Fruit fly (Drosophila melanogaster) whole organism, prepupa: Measurements from ENCODE around the gene CheB38b.

Source experiments
- Blimp-1 ChIP-seq: fragments of 200-800 bp; sonication (Bioruptor generic); optimal IDR thresholded peaks from 3 replicates; lab custom pipeline; 2017; ENCODE audit warnings: missing biosample characterization, missing genetic modification characterization, mild to moderate bottlenecking, moderate library complexity, missing genetic modification reagents
- CG10631 ChIP-seq: fragments of 200-800 bp; sonication (Bioruptor generic); optimal IDR thresholded peaks from 2 replicates; lab custom pipeline; 2016; ENCODE audit warnings: missing biosample characterization, missing genetic modification characterization
- CG10669 ChIP-seq: fragments of 200-800 bp; sonication (Bioruptor generic); optimal IDR thresholded peaks from 3 replicates; lab custom pipeline; 2018; ENCODE audit warnings: missing biosample characterization, mild to moderate bottlenecking, missing genetic modification characterization, moderate library complexity
- CG11294 ChIP-seq: fragments of 200-800 bp; sonication (Bioruptor generic); IDR thresholded peaks from 2 replicates; pipeline ENCODE4 v1.3.6; 2022; ENCODE audit warnings: missing biosample characterization, missing genetic modification characterization
- CG15336 ChIP-seq: fragments of 200-800 bp; sonication (Bioruptor generic); IDR thresholded peaks from 2 replicates; pipeline ENCODE4 v1.3.6; 2022; ENCODE audit warnings: missing biosample characterization, missing genetic modification characterization
- CG1621 ChIP-seq: fragments of 200-800 bp; sonication (Bioruptor generic); optimal IDR thresholded peaks from 3 replicates; lab custom pipeline; 2018; ENCODE audit warnings: missing biosample characterization, mild to moderate bottlenecking, missing genetic modification characterization
- CG16779 ChIP-seq: fragments of 200-800 bp; sonication (Bioruptor generic); optimal IDR thresholded peaks from 3 replicates; lab custom pipeline; 2017; ENCODE audit warnings: missing biosample characterization, mild to moderate bottlenecking, missing genetic modification characterization
- CG3032 ChIP-seq: fragments of 200-800 bp; optimal IDR thresholded peaks from 2 replicates; lab custom pipeline; 2019; ENCODE audit warnings: missing biosample characterization, mild to moderate bottlenecking, missing genetic modification characterization, moderate library complexity
- CG31627 ChIP-seq: fragments of 200-800 bp; sonication (Bioruptor generic); optimal IDR thresholded peaks from 3 replicates; lab custom pipeline; 2016; ENCODE audit warnings: missing biosample characterization, missing genetic modification characterization
- CG32006 ChIP-seq: fragments of 200-800 bp; sonication (Bioruptor generic); optimal IDR thresholded peaks from 3 replicates; lab custom pipeline; 2017; ENCODE audit warnings: missing biosample characterization, mild to moderate bottlenecking, missing genetic modification characterization
- CG34406 ChIP-seq: fragments of 200-800 bp; sonication (Bioruptor generic); optimal IDR thresholded peaks from 3 replicates; lab custom pipeline; 2016; ENCODE audit warnings: missing biosample characterization, missing genetic modification characterization
- CG6163 ChIP-seq: fragments of 200-800 bp; sonication (Bioruptor generic); IDR thresholded peaks from 3 replicates; pipeline ENCODE4 v1.3.6; 2022; ENCODE audit warnings: missing biosample characterization, missing genetic modification characterization
- CG6792 ChIP-seq: fragments of 200-800 bp; sonication (Bioruptor generic); optimal IDR thresholded peaks from 3 replicates; lab custom pipeline; 2016; ENCODE audit warnings: missing biosample characterization, missing genetic modification characterization
- CG6808 ChIP-seq: fragments of 200-800 bp; sonication (Bioruptor generic); optimal IDR thresholded peaks from 3 replicates; lab custom pipeline; 2017; ENCODE audit warnings: missing biosample characterization, missing genetic modification characterization, mild to moderate bottlenecking, moderate library complexity, missing genetic modification reagents
- CG6854 ChIP-seq: fragments of 200-800 bp; sonication (Bioruptor generic); optimal IDR thresholded peaks from 2 replicates; lab custom pipeline; 2017; ENCODE audit warnings: missing biosample characterization, mild to moderate bottlenecking, missing genetic modification characterization
- CG8119 ChIP-seq: fragments of 200-800 bp; sonication (Bioruptor generic); IDR thresholded peaks from 3 replicates; pipeline ENCODE4 v1.3.6; 2022; ENCODE audit warnings: missing biosample characterization, missing genetic modification characterization
- CG8319 ChIP-seq: fragments of 200-800 bp; sonication (Bioruptor generic); optimal IDR thresholded peaks from 3 replicates; lab custom pipeline; 2016; ENCODE audit warnings: missing biosample characterization, missing genetic modification characterization
- CG8632 ChIP-seq: fragments of 200-800 bp; sonication (Bioruptor generic); optimal IDR thresholded peaks from 3 replicates; lab custom pipeline; 2016; ENCODE audit warnings: missing biosample characterization, missing genetic modification characterization
- CG9139 ChIP-seq: fragments of 200-800 bp; sonication (Bioruptor generic); optimal IDR thresholded peaks from 3 replicates; lab custom pipeline; 2017; ENCODE audit warnings: missing biosample characterization, mild to moderate bottlenecking, missing genetic modification characterization
- Eip78C ChIP-seq: fragments of 200-800 bp; sonication (Bioruptor generic); peaks from one replicate; lab custom pipeline; 2016; ENCODE audit warnings: missing biosample characterization, missing genetic modification characterization
- Ets21C ChIP-seq: fragments of 200-800 bp; sonication (Bioruptor generic); optimal IDR thresholded peaks from 3 replicates; lab custom pipeline; 2016; ENCODE audit warnings: missing biosample characterization, missing genetic modification characterization
- Ets96B ChIP-seq: fragments of 200-800 bp; optimal IDR thresholded peaks from 2 replicates; lab custom pipeline; 2019; ENCODE audit warnings: missing biosample characterization, mild to moderate bottlenecking, missing genetic modification characterization, moderate library complexity
- Gug ChIP-seq: fragments of 200-800 bp; sonication (Bioruptor generic); IDR thresholded peaks from 2 replicates; pipeline ENCODE4 v1.3.6; 2022; ENCODE audit warnings: missing biosample characterization, missing genetic modification characterization
- Hr38 ChIP-seq: sonication (Bioruptor generic); optimal IDR thresholded peaks from 2 replicates; lab custom pipeline; 2016; ENCODE audit warnings: missing biosample characterization, missing genetic modification characterization
- Hr39 ChIP-seq: fragments of 200-800 bp; sonication (Bioruptor generic); optimal IDR thresholded peaks from 2 replicates; lab custom pipeline; 2016; ENCODE audit warnings: missing biosample characterization, missing genetic modification characterization
- Lpt ChIP-seq: fragments of 200-800 bp; sonication (Bioruptor generic); optimal IDR thresholded peaks from 3 replicates; lab custom pipeline; 2016; ENCODE audit warnings: missing biosample characterization, missing genetic modification characterization
- Met ChIP-seq: fragments of 200-800 bp; sonication (Bioruptor generic); optimal IDR thresholded peaks from 3 replicates; lab custom pipeline; 2016; ENCODE audit warnings: missing biosample characterization, missing genetic modification characterization
- OdsH ChIP-seq: fragments of 200-800 bp; sonication (Bioruptor generic); optimal IDR thresholded peaks from 3 replicates; lab custom pipeline; 2016; ENCODE audit warnings: missing biosample characterization, missing genetic modification characterization
- Smox ChIP-seq: fragments of 200-800 bp; sonication (Bioruptor generic); optimal IDR thresholded peaks from 3 replicates; lab custom pipeline; 2016; ENCODE audit warnings: missing biosample characterization, missing genetic modification characterization
- Sox102F ChIP-seq: fragments of 200-800 bp; sonication (Bioruptor generic); optimal IDR thresholded peaks from 2 replicates; lab custom pipeline; 2016; ENCODE audit warnings: missing biosample characterization, mild to moderate bottlenecking, missing genetic modification characterization
- Sox14 ChIP-seq: fragments of 200-800 bp; sonication (Bioruptor generic); optimal IDR thresholded peaks from 3 replicates; lab custom pipeline; 2016; ENCODE audit warnings: missing biosample characterization, missing genetic modification characterization
- Sox15 ChIP-seq: fragments of 200-800 bp; sonication (Bioruptor generic); optimal IDR thresholded peaks from 3 replicates; lab custom pipeline; 2016; ENCODE audit warnings: missing biosample characterization, missing genetic modification characterization
- achi ChIP-seq: fragments of 200-800 bp; sonication (Bioruptor generic); optimal IDR thresholded peaks from 3 replicates; lab custom pipeline; 2016; ENCODE audit warnings: missing biosample characterization, missing genetic modification characterization
- acj6 ChIP-seq: fragments of 200-800 bp; sonication (Bioruptor generic); optimal IDR thresholded peaks from 3 replicates; lab custom pipeline; 2016; ENCODE audit warnings: missing biosample characterization, missing genetic modification characterization
- cyc ChIP-seq: fragments of 200-800 bp; sonication (Bioruptor generic); optimal IDR thresholded peaks from 3 replicates; lab custom pipeline; 2016; ENCODE audit warnings: missing biosample characterization, missing genetic modification characterization
- dsx ChIP-seq: fragments of 200-800 bp; optimal IDR thresholded peaks from 3 replicates; lab custom pipeline; 2019; ENCODE audit warnings: missing biosample characterization, mild to moderate bottlenecking, missing genetic modification characterization, moderate library complexity; ENCODE audit not compliant: poor library complexity, severe bottlenecking
- eg ChIP-seq: fragments of 200-800 bp; sonication (Bioruptor generic); IDR thresholded peaks from 3 replicates; pipeline ENCODE4 v1.3.6; 2022; ENCODE audit warnings: missing biosample characterization, missing genetic modification characterization
- esn ChIP-seq: fragments of 200-800 bp; sonication (Bioruptor generic); optimal IDR thresholded peaks from 2 replicates; lab custom pipeline; 2016; ENCODE audit warnings: missing biosample characterization, mild to moderate bottlenecking, missing genetic modification characterization, moderate library complexity
- fd85E ChIP-seq: fragments of 200-800 bp; sonication (Bioruptor generic); optimal IDR thresholded peaks from 3 replicates; lab custom pipeline; 2016; ENCODE audit warnings: missing biosample characterization, missing genetic modification characterization
- fkh ChIP-seq: fragments of 200-800 bp; sonication (Bioruptor generic); optimal IDR thresholded peaks from 3 replicates; lab custom pipeline; 2017; ENCODE audit warnings: missing biosample characterization, mild to moderate bottlenecking, missing genetic modification characterization, moderate library complexity
- lz ChIP-seq: fragments of 200-800 bp; sonication (Bioruptor generic); optimal IDR thresholded peaks from 3 replicates; lab custom pipeline; 2016; ENCODE audit warnings: missing biosample characterization, missing genetic modification characterization
- net ChIP-seq: fragments of 200-800 bp; sonication (Bioruptor generic); optimal IDR thresholded peaks from 3 replicates; lab custom pipeline; 2016; ENCODE audit warnings: missing biosample characterization, missing genetic modification characterization
- pdm3 ChIP-seq: fragments of 200-800 bp; sonication (Bioruptor generic); optimal IDR thresholded peaks from 3 replicates; lab custom pipeline; 2016; ENCODE audit warnings: missing biosample characterization, missing genetic modification characterization
- salr ChIP-seq, 2 experiments: fragments of 200-800 bp; sonication (Bioruptor generic); optimal IDR thresholded peaks; 3 replicates each; lab custom pipeline; 2016 to 2018; ENCODE audit warnings: missing biosample characterization in 2 of 2, missing genetic modification characterization in 2 of 2, mild to moderate bottlenecking in 1 of 2
- spab ChIP-seq: fragments of 200-800 bp; sonication (Bioruptor generic); optimal IDR thresholded peaks from 2 replicates; lab custom pipeline; 2017; ENCODE audit warnings: missing biosample characterization, mild to moderate bottlenecking, missing genetic modification characterization, missing genetic modification reagents
- vri ChIP-seq: fragments of 200-800 bp; sonication (Bioruptor generic); optimal IDR thresholded peaks from 3 replicates; lab custom pipeline; 2016; ENCODE audit warnings: missing biosample characterization, mild to moderate bottlenecking, missing genetic modification characterization

The CheB38b gene

dm6 chr2L:20812283-20813189 lies 4.5 kb downstream of the CheB38b start (continued):
- TF ChIP-seq net (GFP tag; lab: Kevin White, UChicago) (peak; percentile 8), CG16779 (tag; lab: Kevin White, UChicago) (no peak), CG32006 (GFP tag; lab: Kevin White, UChicago) (no peak), eg (GFP tag; lab: Robert Waterston, UW) (no peak), Sox15 (GFP tag; lab: Kevin White, UChicago) (no peak), Sox102F (GFP tag; lab: Kevin White, UChicago) (no peak), esn (GFP tag; lab: Kevin White, UChicago) (no peak), fkh (GFP tag; lab: Kevin White, UChicago) (no peak), CG6808 (peak; percentile 57)

dm6 chr2L:20811039-20811652 lies 5.9 kb downstream of the CheB38b start:
- peak; percentile 61 for TF ChIP-seq CG6792 (GFP tag; lab: Kevin White, UChicago)
- TF ChIP-seq CG1621 (tag; lab: Kevin White, UChicago), result peak; percentile 47
- peak; percentile 58 for TF ChIP-seq CG8632 (GFP tag; lab: Kevin White, UChicago)
- TF ChIP-seq Lpt (GFP tag; lab: Kevin White, UChicago), result peak; percentile 82
- no peak for TF ChIP-seq CG31627 (GFP tag; lab: Kevin White, UChicago)
- TF ChIP-seq acj6 (GFP tag; lab: Kevin White, UChicago), result peak; percentile 66
- TF ChIP-seq fkh (GFP tag; lab: Kevin White, UChicago), result no peak
- no peak for TF ChIP-seq Hr38
- TF ChIP-seq esn (GFP tag; lab: Kevin White, UChicago), result no peak
- no peak for TF ChIP-seq vri (GFP tag; lab: Kevin White, UChicago)
- TF ChIP-seq Ets21C (GFP tag; lab: Kevin White, UChicago), result no peak
- peak; percentile 82 for TF ChIP-seq CG6163 (GFP tag; lab: Robert Waterston, UW)
- TF ChIP-seq pdm3 (GFP tag; lab: Kevin White, UChicago), result peak; percentile 75
- peak; percentile 36 for TF ChIP-seq dsx (GFP tag; lab: Kevin White, UChicago)
- peak; percentile 43 for TF ChIP-seq spab
- no peak for TF ChIP-seq CG8319 (GFP tag; lab: Kevin White, UChicago)
- no peak for TF ChIP-seq fd85E
- no peak for TF ChIP-seq Ets96B
- peak; percentile 91 for TF ChIP-seq eg (GFP tag; lab: Robert Waterston, UW)
- no peak for TF ChIP-seq Sox102F (GFP tag; lab: Kevin White, UChicago)
- TF ChIP-seq salr (GFP tag; optimal IDR thresholded peaks at IDR 0.05; lab: Kevin White, UChicago), result peak; percentile 27 to 74
- no peak for TF ChIP-seq lz (GFP tag; lab: Kevin White, UChicago)
- TF ChIP-seq CG16779 (tag; lab: Kevin White, UChicago), result peak; percentile 58
- peak; percentile 77 for TF ChIP-seq Gug (GFP tag; lab: Robert Waterston, UW)
- no peak for TF ChIP-seq cyc (GFP tag; lab: Kevin White, UChicago)
- TF ChIP-seq Sox14 (GFP tag; lab: Kevin White, UChicago), result peak; percentile 68
- TF ChIP-seq CG8119 (GFP tag; lab: Robert Waterston, UW), result peak; percentile 88
- no peak for TF ChIP-seq CG6854 (GFP tag; lab: Kevin White, UChicago)
- no peak for TF ChIP-seq Smox (GFP tag; lab: Kevin White, UChicago)
- TF ChIP-seq CG11294, result peak; percentile 73
- TF ChIP-seq OdsH, result peak; percentile 81
- TF ChIP-seq CG9139 (GFP tag; lab: Kevin White, UChicago), result no peak
- TF ChIP-seq Blimp-1 (GFP tag; lab: Kevin White, UChicago), result no peak
- TF ChIP-seq Met, result no peak
- TF ChIP-seq CG3032 (tag; lab: Kevin White, UChicago), result peak; percentile 55
- peak; percentile 66 for TF ChIP-seq CG10631
- TF ChIP-seq CG10669 (GFP tag; lab: Kevin White, UChicago), result peak; percentile 55
- TF ChIP-seq CG15336 (GFP tag; lab: Robert Waterston, UW), result peak; percentile 92
- peak; percentile 13 for TF ChIP-seq Sox15 (GFP tag; lab: Kevin White, UChicago)
- peak; percentile 82 for TF ChIP-seq achi (GFP tag; lab: Kevin White, UChicago)
- TF ChIP-seq Eip78C, result peak; percentile 91
- peak; percentile 89 for TF ChIP-seq CG32006 (GFP tag; lab: Kevin White, UChicago)
- no peak for TF ChIP-seq Hr39 (GFP tag; lab: Kevin White, UChicago)
- TF ChIP-seq CG34406 (GFP tag; lab: Kevin White, UChicago), result peak; percentile 52
